Worm (Caenorhabditis elegans) whole organism, late embryonic: Measurements from ENCODE around the gene F31B12.4.

Experiments
- C08G9.2 ChIP-seq: sonication (generic microtip); optimal IDR thresholded peaks from 2 replicates; lab custom pipeline; 2016; ENCODE audit warnings: mild to moderate bottlenecking, missing genetic modification characterization, moderate library complexity, missing compliant biosample characterization
- F13H6.1 ChIP-seq: sonication (generic microtip); optimal IDR thresholded peaks from 2 replicates; lab custom pipeline; 2016; ENCODE audit warnings: missing genetic modification characterization, missing compliant biosample characterization
- K02D7.2 ChIP-seq: sonication (generic microtip); optimal IDR thresholded peaks from 2 replicates; lab custom pipeline; 2017; ENCODE audit warnings: mild to moderate bottlenecking, missing genetic modification characterization, missing compliant biosample characterization
- K09A11.1 ChIP-seq: sonication (generic microtip); optimal IDR thresholded peaks from 2 replicates; lab custom pipeline; 2017; ENCODE audit warnings: antibody characterized with exemption, mild to moderate bottlenecking, missing genetic modification characterization, missing compliant biosample characterization; ENCODE audit not compliant: insufficient read depth
- ama-1 ChIP-seq: fragments of 150-350 bp; optimal IDR thresholded peaks from 2 replicates; lab custom pipeline; 2014
- ceh-18 ChIP-seq: sonication (generic microtip); optimal IDR thresholded peaks from 2 replicates; lab custom pipeline; 2016; ENCODE audit warnings: missing genetic modification characterization, missing compliant biosample characterization
- ceh-19 ChIP-seq: fragments of 200-800 bp; sonication (Bioruptor generic); optimal IDR thresholded peaks from 2 replicates; lab custom pipeline; 2018; ENCODE audit warnings: mild to moderate bottlenecking, missing genetic modification characterization, missing compliant biosample characterization
- ceh-24 ChIP-seq: sonication (generic microtip); optimal IDR thresholded peaks from 2 replicates; lab custom pipeline; 2016; ENCODE audit warnings: mild to moderate bottlenecking, missing genetic modification characterization, missing compliant biosample characterization
- ceh-31 ChIP-seq: sonication (generic microtip); optimal IDR thresholded peaks from 2 replicates; lab custom pipeline; 2016; ENCODE audit warnings: missing genetic modification characterization, missing compliant biosample characterization
- ceh-45 ChIP-seq: fragments of 200-800 bp; sonication (Bioruptor generic); IDR thresholded peaks from 2 replicates; pipeline ENCODE4 v1.3.6; 2022; ENCODE audit warnings: missing genetic modification reagents, missing genetic modification characterization, missing compliant biosample characterization
- ceh-48 ChIP-seq: sonication (generic microtip); optimal IDR thresholded peaks from 2 replicates; lab custom pipeline; 2016; ENCODE audit warnings: missing genetic modification characterization, inconsistent platforms, missing compliant biosample characterization
- ceh-9 ChIP-seq: sonication (generic microtip); optimal IDR thresholded peaks from 2 replicates; lab custom pipeline; 2016; ENCODE audit warnings: mild to moderate bottlenecking, missing genetic modification characterization, inconsistent platforms, missing compliant biosample characterization
- dmd-4 ChIP-seq: sonication (generic microtip); optimal IDR thresholded peaks from 2 replicates; lab custom pipeline; 2016; ENCODE audit warnings: borderline replicate concordance, missing genetic modification characterization, missing compliant biosample characterization
- dve-1 ChIP-seq: sonication (generic microtip); optimal IDR thresholded peaks from 2 replicates; lab custom pipeline; 2017; ENCODE audit warnings: antibody characterized with exemption, mild to moderate bottlenecking, missing genetic modification characterization, missing compliant biosample characterization
- elt-2 ChIP-seq: sonication (generic microtip); optimal IDR thresholded peaks from 2 replicates; lab custom pipeline; 2016; ENCODE audit warnings: missing genetic modification reagents, missing genetic modification characterization, missing compliant biosample characterization
- elt-4 ChIP-seq: sonication (generic microtip); optimal IDR thresholded peaks from 2 replicates; lab custom pipeline; 2016; ENCODE audit warnings: missing genetic modification characterization, missing compliant biosample characterization
- fkh-6 ChIP-seq: sonication (generic microtip); optimal IDR thresholded peaks from 2 replicates; lab custom pipeline; 2016; ENCODE audit warnings: missing genetic modification characterization, missing compliant biosample characterization
- gmeb-2 ChIP-seq: sonication (generic microtip); optimal IDR thresholded peaks from 2 replicates; lab custom pipeline; 2016; ENCODE audit warnings: missing genetic modification characterization, inconsistent platforms, missing compliant biosample characterization
- hlh-13 ChIP-seq: fragments of 200-800 bp; sonication (Bioruptor generic); optimal IDR thresholded peaks from 2 replicates; lab custom pipeline; 2018; ENCODE audit warnings: mild to moderate bottlenecking, missing genetic modification characterization, missing compliant biosample characterization
- lim-6 ChIP-seq: sonication (generic microtip); optimal IDR thresholded peaks from 2 replicates; lab custom pipeline; 2016; ENCODE audit warnings: missing genetic modification characterization, missing compliant biosample characterization
- lin-11 ChIP-seq: fragments of 200-800 bp; sonication (Bioruptor generic); optimal IDR thresholded peaks from 2 replicates; lab custom pipeline; 2018; ENCODE audit warnings: mild to moderate bottlenecking, missing genetic modification characterization, missing compliant biosample characterization
- mec-3 ChIP-seq: sonication (generic microtip); optimal IDR thresholded peaks from 2 replicates; lab custom pipeline; 2016; ENCODE audit warnings: borderline replicate concordance, missing genetic modification characterization, missing compliant biosample characterization
- nfya-1 ChIP-seq: sonication (generic microtip); optimal IDR thresholded peaks from 2 replicates; lab custom pipeline; 2017; ENCODE audit warnings: missing genetic modification characterization, mild to moderate bottlenecking, missing compliant biosample characterization, antibody characterized with exemption, moderate library complexity
- npax-4 ChIP-seq: sonication (generic microtip); optimal IDR thresholded peaks from 2 replicates; lab custom pipeline; 2016; ENCODE audit warnings: missing genetic modification characterization, missing compliant biosample characterization
- pat-9 ChIP-seq: fragments of 200-800 bp; sonication (Bioruptor generic); optimal IDR thresholded peaks from 2 replicates; lab custom pipeline; 2018; ENCODE audit warnings: mild to moderate bottlenecking, missing genetic modification characterization, moderate library complexity, missing compliant biosample characterization
- pha-2 ChIP-seq: sonication (generic microtip); optimal IDR thresholded peaks from 2 replicates; lab custom pipeline; 2017; ENCODE audit warnings: mild to moderate bottlenecking, missing genetic modification characterization, missing compliant biosample characterization
- pha-4 ChIP-seq: fragments of 150-350 bp; optimal IDR thresholded peaks from 2 replicates; lab custom pipeline; 2018; ENCODE audit warnings: missing biosample characterization, missing genetic modification reagents, missing genetic modification characterization
- rnt-1 ChIP-seq: sonication (generic microtip); optimal IDR thresholded peaks from 2 replicates; lab custom pipeline; 2016; ENCODE audit warnings: missing genetic modification characterization, missing compliant biosample characterization
- sdc-2 ChIP-seq: sonication (generic microtip); optimal IDR thresholded peaks from 2 replicates; lab custom pipeline; 2016; ENCODE audit warnings: missing genotype, missing genetic modification characterization, missing compliant biosample characterization
- syd-9 ChIP-seq: sonication (generic microtip); optimal IDR thresholded peaks from 2 replicates; lab custom pipeline; 2016; ENCODE audit warnings: mild to moderate bottlenecking, missing genetic modification characterization, moderate library complexity, missing compliant biosample characterization
- tbx-2 ChIP-seq: sonication (generic microtip); optimal IDR thresholded peaks from 2 replicates; lab custom pipeline; 2016; ENCODE audit warnings: missing genetic modification characterization, missing compliant biosample characterization
- tbx-7 ChIP-seq: sonication (generic microtip); optimal IDR thresholded peaks from 2 replicates; lab custom pipeline; 2016; ENCODE audit warnings: missing genotype, missing genetic modification characterization, missing compliant biosample characterization
- unc-42 ChIP-seq: sonication (generic microtip); optimal IDR thresholded peaks from 2 replicates; lab custom pipeline; 2016; ENCODE audit warnings: missing genotype, missing genetic modification characterization, missing compliant biosample characterization
- unc-55 ChIP-seq: sonication (generic microtip); optimal IDR thresholded peaks from 2 replicates; lab custom pipeline; 2017; ENCODE audit warnings: missing biosample characterization, missing genetic modification reagents, missing genetic modification characterization
- unc-86 ChIP-seq: sonication (generic microtip); optimal IDR thresholded peaks from 2 replicates; lab custom pipeline; 2016; ENCODE audit warnings: missing genetic modification characterization, missing compliant biosample characterization

The F31B12.4 gene

ce11 chrX:10772165-10772584, 32.4 kb upstream of the F31B12.4 start:
- TF ChIP-seq nfya-1 (tag; lab: Kevin White, UChicago) (peak; percentile 36), gmeb-2 (tag; lab: Kevin White, UChicago) (no peak), elt-2 (peak; percentile 10), rnt-1 (tag; lab: Kevin White, UChicago) (peak; percentile 40), tbx-2 (tag; lab: Kevin White, UChicago) (peak; percentile 22), syd-9 (no peak), ceh-18 (peak; percentile 81), unc-42 (tag; lab: Kevin White, UChicago) (no peak)

DNA sequence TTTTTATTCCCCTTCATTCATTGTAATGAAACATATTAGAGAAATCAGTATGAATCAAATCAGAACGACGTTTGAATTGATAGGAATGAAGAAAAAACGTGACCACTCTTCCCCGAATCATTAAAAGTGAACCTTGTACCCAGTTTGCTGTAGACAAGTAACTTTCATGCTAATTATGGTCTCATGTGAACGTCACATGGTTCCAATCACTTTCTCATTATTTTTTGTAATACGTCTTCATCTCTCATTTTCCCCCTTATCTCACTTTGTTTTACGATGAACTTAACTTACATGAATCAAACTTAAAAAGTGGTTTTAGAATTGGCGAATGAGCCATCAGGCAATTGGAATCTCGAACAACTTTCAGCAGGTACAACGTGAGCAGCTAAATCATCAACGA, 31.8 kb upstream of the F31B12.4 start:
- TF ChIP-seq ceh-48 (tag; lab: Kevin White, UChicago) = no peak
- no peak for TF ChIP-seq rnt-1 (tag; lab: Kevin White, UChicago)
- TF ChIP-seq unc-42 (tag; lab: Kevin White, UChicago) = no peak
- no peak for TF ChIP-seq elt-4 (tag; lab: Kevin White, UChicago)
- no peak for TF ChIP-seq fkh-6 (tag; lab: Kevin White, UChicago)
- TF ChIP-seq pha-2 = no peak
- no peak for TF ChIP-seq F13H6.1 (tag; lab: Kevin White, UChicago)
- no peak for TF ChIP-seq dve-1 (tag; lab: Kevin White, UChicago)
- no peak for TF ChIP-seq lim-6 (tag; lab: Kevin White, UChicago)
- TF ChIP-seq ceh-31 = no peak
- TF ChIP-seq tbx-7 (tag; lab: Kevin White, UChicago) = no peak
- TF ChIP-seq syd-9 = no peak
- no peak for TF ChIP-seq hlh-13
- no peak for TF ChIP-seq ceh-24 (tag; lab: Kevin White, UChicago)
- TF ChIP-seq ama-1 (lab: Kevin White, UChicago) = no peak
- no peak for TF ChIP-seq elt-2
- no peak for TF ChIP-seq K09A11.1
- no peak for TF ChIP-seq nfya-1 (tag; lab: Kevin White, UChicago)

ce11 chrX:10774865-10775264, 29.7 kb upstream of the F31B12.4 start:
- TF ChIP-seq ama-1 (lab: Kevin White, UChicago) = no peak
- TF ChIP-seq ceh-31 = no peak
- TF ChIP-seq lin-11 = no peak
- no peak for TF ChIP-seq ceh-45
- TF ChIP-seq ceh-9 = no peak
- no peak for TF ChIP-seq hlh-13
- no peak for TF ChIP-seq mec-3 (tag; lab: Kevin White, UChicago)
- TF ChIP-seq unc-86 = no peak
- no peak for TF ChIP-seq K02D7.2
- no peak for TF ChIP-seq dmd-4 (tag; lab: Kevin White, UChicago)
- no peak for TF ChIP-seq pat-9 (tag; lab: Kevin White, UChicago)
- TF ChIP-seq gmeb-2 (tag; lab: Kevin White, UChicago) = no peak
- TF ChIP-seq rnt-1 (tag; lab: Kevin White, UChicago) = no peak
- TF ChIP-seq elt-2 = no peak
- no peak for TF ChIP-seq ceh-19
- TF ChIP-seq unc-55 (GFP tag; lab: Kevin White, UChicago) = no peak
- no peak for TF ChIP-seq npax-4
- TF ChIP-seq sdc-2 (tag; lab: Kevin White, UChicago) = no peak
- TF ChIP-seq C08G9.2 (tag; lab: Kevin White, UChicago) = no peak
- no peak for TF ChIP-seq F13H6.1 (tag; lab: Kevin White, UChicago)
- TF ChIP-seq, all 69 proteins: peak for 0

ce11 chrX:10780542-10781266, 23.8 kb upstream of the F31B12.4 start:
- peak; percentile 12 for TF ChIP-seq elt-2
- TF ChIP-seq pha-4 = no peak
- TF ChIP-seq ceh-19 = no peak
